Worm (Caenorhabditis elegans): ENCODE data around the gene C10C5.4.

ce11 chrIV:9422408-9422807, 44.1 kb downstream of the C10C5.4 start, which contains the start of gene F56D5.9:
- TF ChIP-seq ztf-1 (GFP tag; conservative IDR thresholded peaks at IDR 0.05) (no peak), ceh-82 (tag; optimal IDR thresholded peaks at IDR 0.05) (no peak), egl-27 (tag; optimal IDR thresholded peaks at IDR 0.05) (no peak), dmd-4 (tag; optimal IDR thresholded peaks at IDR 0.05) (no peak), unc-39 (tag; optimal IDR thresholded peaks at IDR 0.05) (no peak), mdl-1 (tag; optimal IDR thresholded peaks at IDR 0.05) (no peak), ama-1 (optimal IDR thresholded peaks at IDR 0.05) (no peak), nhr-77 (tag; optimal IDR thresholded peaks at IDR 0.05) (no peak)
